Worm (Caenorhabditis elegans) whole organism, late embryonic: ENCODE results near the gene ife-1.

Experiments
- C38D4.7 ChIP-seq: fragments of 200-800 bp; sonication (Bioruptor generic); optimal IDR thresholded peaks from 2 replicates; lab custom pipeline; 2018; ENCODE audit warnings: mild to moderate bottlenecking, missing genetic modification characterization, moderate library complexity, missing compliant biosample characterization
- K02D7.2 ChIP-seq: sonication (generic microtip); optimal IDR thresholded peaks from 2 replicates; lab custom pipeline; 2017; ENCODE audit warnings: mild to moderate bottlenecking, missing genetic modification characterization, missing compliant biosample characterization
- K09A11.1 ChIP-seq: sonication (generic microtip); optimal IDR thresholded peaks from 2 replicates; lab custom pipeline; 2017; ENCODE audit warnings: antibody characterized with exemption, mild to moderate bottlenecking, missing genetic modification characterization, missing compliant biosample characterization; ENCODE audit not compliant: insufficient read depth
- ahr-1 ChIP-seq: sonication (generic microtip); optimal IDR thresholded peaks from 2 replicates; lab custom pipeline; 2016; ENCODE audit warnings: missing genetic modification characterization, missing compliant biosample characterization
- ceh-14 ChIP-seq: sonication (generic microtip); optimal IDR thresholded peaks from 2 replicates; lab custom pipeline; 2016; ENCODE audit warnings: missing genotype, missing genetic modification characterization, missing compliant biosample characterization
- ceh-18 ChIP-seq: sonication (generic microtip); optimal IDR thresholded peaks from 2 replicates; lab custom pipeline; 2016; ENCODE audit warnings: missing genetic modification characterization, missing compliant biosample characterization
- ceh-19 ChIP-seq: fragments of 200-800 bp; sonication (Bioruptor generic); optimal IDR thresholded peaks from 2 replicates; lab custom pipeline; 2018; ENCODE audit warnings: mild to moderate bottlenecking, missing genetic modification characterization, missing compliant biosample characterization
- ceh-22 ChIP-seq: sonication (generic microtip); optimal IDR thresholded peaks from 2 replicates; lab custom pipeline; 2017; ENCODE audit warnings: missing biosample characterization, missing genetic modification characterization
- ceh-24 ChIP-seq: sonication (generic microtip); optimal IDR thresholded peaks from 2 replicates; lab custom pipeline; 2016; ENCODE audit warnings: mild to moderate bottlenecking, missing genetic modification characterization, missing compliant biosample characterization
- ceh-30 ChIP-seq: fragments of 150-350 bp; optimal IDR thresholded peaks from 2 replicates; lab custom pipeline; 2014; ENCODE audit warnings: missing biosample characterization, missing genetic modification characterization
- ceh-31 ChIP-seq: sonication (generic microtip); optimal IDR thresholded peaks from 2 replicates; lab custom pipeline; 2016; ENCODE audit warnings: missing genetic modification characterization, missing compliant biosample characterization
- ceh-34 ChIP-seq: sonication (generic microtip); optimal IDR thresholded peaks from 2 replicates; lab custom pipeline; 2016; ENCODE audit warnings: mild to moderate bottlenecking, missing genetic modification characterization, missing compliant biosample characterization
- ceh-48 ChIP-seq: sonication (generic microtip); optimal IDR thresholded peaks from 2 replicates; lab custom pipeline; 2016; ENCODE audit warnings: missing genetic modification characterization, inconsistent platforms, missing compliant biosample characterization
- che-1 ChIP-seq: sonication (generic microtip); optimal IDR thresholded peaks from 2 replicates; lab custom pipeline; 2016; ENCODE audit warnings: mild to moderate bottlenecking, missing genetic modification characterization, missing compliant biosample characterization
- dmd-4 ChIP-seq: sonication (generic microtip); optimal IDR thresholded peaks from 2 replicates; lab custom pipeline; 2016; ENCODE audit warnings: borderline replicate concordance, missing genetic modification characterization, missing compliant biosample characterization
- elt-2 ChIP-seq: sonication (generic microtip); optimal IDR thresholded peaks from 2 replicates; lab custom pipeline; 2016; ENCODE audit warnings: missing genetic modification reagents, missing genetic modification characterization, missing compliant biosample characterization
- elt-4 ChIP-seq: sonication (generic microtip); optimal IDR thresholded peaks from 2 replicates; lab custom pipeline; 2016; ENCODE audit warnings: missing genetic modification characterization, missing compliant biosample characterization
- eyg-1 ChIP-seq: sonication (generic microtip); optimal IDR thresholded peaks from 2 replicates; lab custom pipeline; 2016; ENCODE audit warnings: missing genotype, missing genetic modification characterization, missing compliant biosample characterization
- fax-1 ChIP-seq: sonication (generic microtip); optimal IDR thresholded peaks from 2 replicates; lab custom pipeline; 2016; ENCODE audit warnings: missing genotype, missing genetic modification characterization, missing compliant biosample characterization
- fkh-10 ChIP-seq: fragments of 150-350 bp; optimal IDR thresholded peaks from 2 replicates; lab custom pipeline; 2014; ENCODE audit warnings: missing biosample characterization, missing genetic modification reagents, missing genetic modification characterization
- gmeb-2 ChIP-seq: sonication (generic microtip); optimal IDR thresholded peaks from 2 replicates; lab custom pipeline; 2016; ENCODE audit warnings: missing genetic modification characterization, inconsistent platforms, missing compliant biosample characterization
- hlh-15 ChIP-seq: sonication (generic microtip); optimal IDR thresholded peaks from 2 replicates; lab custom pipeline; 2016; ENCODE audit warnings: missing genetic modification characterization, missing compliant biosample characterization
- hlh-30 ChIP-seq: sonication (generic microtip); optimal IDR thresholded peaks from 2 replicates; lab custom pipeline; 2017; ENCODE audit warnings: antibody characterized with exemption, missing genetic modification characterization, missing compliant biosample characterization; ENCODE audit not compliant: insufficient read depth
- hlh-6 ChIP-seq: sonication (generic microtip); optimal IDR thresholded peaks from 2 replicates; lab custom pipeline; 2016; ENCODE audit warnings: missing genotype, missing genetic modification characterization, missing compliant biosample characterization
- hlh-8 ChIP-seq: sonication (generic microtip); optimal IDR thresholded peaks from 2 replicates; lab custom pipeline; 2016; ENCODE audit warnings: missing genotype, missing genetic modification characterization, missing compliant biosample characterization
- madf-2 ChIP-seq: sonication (generic microtip); optimal IDR thresholded peaks from 2 replicates; lab custom pipeline; 2017; ENCODE audit warnings: missing genetic modification characterization, missing compliant biosample characterization
- mec-3 ChIP-seq: sonication (generic microtip); optimal IDR thresholded peaks from 2 replicates; lab custom pipeline; 2016; ENCODE audit warnings: borderline replicate concordance, missing genetic modification characterization, missing compliant biosample characterization
- nfya-1 ChIP-seq: sonication (generic microtip); optimal IDR thresholded peaks from 2 replicates; lab custom pipeline; 2017; ENCODE audit warnings: missing genetic modification characterization, mild to moderate bottlenecking, missing compliant biosample characterization, antibody characterized with exemption, moderate library complexity
- nhr-11 ChIP-seq: fragments of 150-350 bp; optimal IDR thresholded peaks from 2 replicates; lab custom pipeline; 2014; ENCODE audit warnings: missing biosample characterization, missing genetic modification characterization
- pha-2 ChIP-seq: sonication (generic microtip); optimal IDR thresholded peaks from 2 replicates; lab custom pipeline; 2017; ENCODE audit warnings: mild to moderate bottlenecking, missing genetic modification characterization, missing compliant biosample characterization
- pha-4 ChIP-seq: fragments of 150-350 bp; optimal IDR thresholded peaks from 2 replicates; lab custom pipeline; 2018; ENCODE audit warnings: missing biosample characterization, missing genetic modification reagents, missing genetic modification characterization
- pqm-1 ChIP-seq: sonication (generic microtip); optimal IDR thresholded peaks from 2 replicates; lab custom pipeline; 2016; ENCODE audit warnings: missing genetic modification characterization, missing compliant biosample characterization
- ref-2 ChIP-seq: sonication (generic microtip); optimal IDR thresholded peaks from 2 replicates; lab custom pipeline; 2016; ENCODE audit warnings: missing genetic modification characterization, missing compliant biosample characterization
- sdc-2 ChIP-seq: sonication (generic microtip); optimal IDR thresholded peaks from 2 replicates; lab custom pipeline; 2016; ENCODE audit warnings: missing genotype, missing genetic modification characterization, missing compliant biosample characterization
- sox-2 ChIP-seq: fragments of 200-800 bp; sonication (Bioruptor generic); IDR thresholded peaks from 2 replicates; pipeline ENCODE4 v1.3.6; 2022; ENCODE audit warnings: missing genetic modification reagents, missing genetic modification characterization, missing compliant biosample characterization
- sox-4 ChIP-seq: sonication (generic microtip); optimal IDR thresholded peaks from 2 replicates; lab custom pipeline; 2017; ENCODE audit warnings: mild to moderate bottlenecking, missing genetic modification characterization, inconsistent platforms, missing compliant biosample characterization
- ttx-3 ChIP-seq: sonication (generic microtip); optimal IDR thresholded peaks from 2 replicates; lab custom pipeline; 2016; ENCODE audit warnings: missing genetic modification reagents, missing genetic modification characterization, missing compliant biosample characterization
- unc-86 ChIP-seq: sonication (generic microtip); optimal IDR thresholded peaks from 2 replicates; lab custom pipeline; 2016; ENCODE audit warnings: missing genetic modification characterization, missing compliant biosample characterization
- ztf-16 ChIP-seq: sonication (generic microtip); optimal IDR thresholded peaks from 2 replicates; lab custom pipeline; 2017; ENCODE audit warnings: missing genetic modification characterization, missing compliant biosample characterization

The ife-1 gene

DNA sequence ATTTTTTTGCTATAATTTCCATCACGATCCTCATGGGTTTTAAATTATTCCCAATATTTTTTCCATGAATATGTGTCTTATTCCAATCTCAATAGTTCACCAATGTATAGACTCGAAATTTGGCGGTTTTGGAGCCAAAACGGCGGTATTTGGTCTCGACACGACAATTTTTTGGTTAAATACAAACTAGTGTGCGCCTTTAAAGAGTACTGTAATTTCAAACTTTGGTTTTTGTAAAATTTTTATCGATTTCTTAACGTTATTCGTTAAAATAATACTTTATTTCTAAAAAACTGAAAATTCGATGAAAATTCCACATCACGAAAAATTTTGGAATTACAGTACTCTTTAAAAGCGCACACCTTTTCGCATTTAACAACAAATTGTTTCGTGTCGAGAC is 28.6 kb upstream of the ife-1 start:
- TF ChIP-seq ceh-31 (no peak), sox-4 (tag; lab: Kevin White, UChicago) (no peak), ttx-3 (no peak), elt-4 (tag; lab: Kevin White, UChicago) (no peak), ztf-16 (tag; lab: Kevin White, UChicago) (no peak), ceh-14 (tag; lab: Kevin White, UChicago) (no peak), ceh-18 (tag; lab: Kevin White, UChicago) (no peak), hlh-6 (tag; lab: Kevin White, UChicago) (no peak), pha-2 (tag; lab: Kevin White, UChicago) (no peak), dmd-4 (no peak), nfya-1 (tag; lab: Kevin White, UChicago) (no peak)

DNA sequence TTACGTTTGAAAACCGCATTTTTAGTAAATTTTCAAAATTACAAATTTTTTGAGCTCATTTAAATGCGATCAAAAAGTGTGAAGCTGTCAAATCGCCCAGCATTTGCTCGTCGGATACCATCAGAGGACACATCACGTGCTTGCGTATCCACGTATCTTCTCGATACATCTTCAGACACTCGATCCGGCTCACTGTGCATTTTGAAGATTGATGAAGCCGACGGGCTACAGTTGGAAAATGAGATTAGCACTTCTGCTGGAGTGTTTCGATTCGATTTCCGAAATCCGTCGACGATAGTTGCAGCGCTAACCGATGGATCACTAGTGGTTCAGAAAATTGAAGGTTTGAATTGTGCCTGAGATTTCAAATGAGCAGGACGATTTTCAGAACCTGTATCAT is 28.1 kb upstream of the ife-1 start, which contains the start of gene dph-7:
TSS of gene dph-7 (plus strand) at position 53 of the 400 bp plus-strand sequence.
- TF ChIP-seq madf-2, result no peak
- no peak for TF ChIP-seq ceh-24 (tag; lab: Kevin White, UChicago)
- no peak for TF ChIP-seq hlh-8 (tag; lab: Kevin White, UChicago)
- TF ChIP-seq nhr-11 (tag; lab: Kevin White, UChicago), result no peak
- TF ChIP-seq ceh-48 (tag; lab: Kevin White, UChicago), result no peak
- no peak for TF ChIP-seq ceh-30 (tag; lab: Kevin White, UChicago)
- no peak for TF ChIP-seq K02D7.2 (tag; lab: Kevin White, UChicago)
- TF ChIP-seq ceh-22, result no peak
- no peak for TF ChIP-seq ahr-1

DNA sequence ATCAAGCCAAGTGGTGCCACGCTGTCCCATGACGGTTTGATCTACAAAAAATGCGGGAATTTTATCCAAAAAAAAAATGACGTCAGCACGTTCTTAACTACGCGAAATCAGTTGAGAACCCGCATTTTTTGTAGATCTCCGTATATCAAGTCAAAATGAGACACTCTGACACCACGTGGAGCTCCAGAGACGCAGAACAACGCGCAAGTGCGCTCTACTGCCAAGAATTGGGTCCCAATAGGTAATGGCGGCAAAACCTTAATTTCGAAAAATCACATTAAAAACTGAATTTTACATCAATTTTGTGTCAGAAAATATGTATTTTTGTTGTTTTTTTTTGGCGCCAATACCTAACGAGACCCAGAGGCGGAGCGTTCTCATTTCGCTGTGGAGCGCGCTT is 26.3 kb upstream of the ife-1 start:
- TF ChIP-seq hlh-30 (tag; lab: Kevin White, UChicago) (peak; percentile 51), elt-4 (tag; lab: Kevin White, UChicago) (no peak)
- TF ChIP-seq, all 69 proteins: peak for 1

DNA sequence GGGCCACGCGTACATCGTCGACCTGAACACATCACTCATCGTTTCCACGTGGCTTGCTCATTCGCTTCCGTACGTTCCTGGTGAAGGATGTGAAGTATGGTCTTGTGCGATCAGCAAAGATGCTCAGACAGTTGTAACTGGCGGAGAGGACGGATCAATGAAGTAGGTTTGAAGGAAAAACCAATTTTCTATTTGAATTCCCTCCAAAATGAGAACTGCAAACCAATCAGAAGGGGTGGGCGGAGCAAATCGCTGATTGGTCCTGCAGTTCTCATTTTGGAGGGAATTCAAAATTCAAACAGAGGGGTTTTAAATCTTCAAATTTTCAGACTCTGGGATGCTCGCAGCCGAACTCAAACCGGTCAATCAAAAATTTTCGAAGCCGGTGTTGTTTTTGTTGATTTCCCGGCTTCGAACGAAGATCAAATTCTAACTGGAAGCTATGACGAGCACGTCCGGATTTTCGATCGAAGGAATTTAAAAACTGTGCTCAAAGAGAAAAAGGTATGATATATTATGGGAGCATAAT is 25.8 kb upstream of the ife-1 start:
- TF ChIP-seq K09A11.1 (tag; lab: Kevin White, UChicago) (no peak), nfya-1 (tag; lab: Kevin White, UChicago) (peak; percentile 53)

ce11 chrIII:13322578-13322977 is 20.6 kb upstream of the ife-1 start, which contains the start of gene F53A2.11:
TSS of gene F53A2.11 (minus strand) at chrIII:13322678.
- TF ChIP-seq gmeb-2 (tag; lab: Kevin White, UChicago), result no peak
- TF ChIP-seq ceh-18 (tag; lab: Kevin White, UChicago), result no peak
- TF ChIP-seq unc-86, result no peak
- no peak for TF ChIP-seq hlh-30 (tag; lab: Kevin White, UChicago)
- TF ChIP-seq pqm-1 (tag; lab: Kevin White, UChicago), result no peak
- TF ChIP-seq ceh-19 (GFP tag; lab: Kevin White, UChicago), result no peak
- no peak for TF ChIP-seq K09A11.1 (tag; lab: Kevin White, UChicago)
- TF ChIP-seq che-1 (tag; lab: Kevin White, UChicago), result no peak
- TF ChIP-seq C38D4.7 (GFP tag; lab: Kevin White, UChicago), result no peak
- TF ChIP-seq fkh-10 (GFP tag; lab: Kevin White, UChicago), result no peak
- no peak for TF ChIP-seq pha-4

DNA sequence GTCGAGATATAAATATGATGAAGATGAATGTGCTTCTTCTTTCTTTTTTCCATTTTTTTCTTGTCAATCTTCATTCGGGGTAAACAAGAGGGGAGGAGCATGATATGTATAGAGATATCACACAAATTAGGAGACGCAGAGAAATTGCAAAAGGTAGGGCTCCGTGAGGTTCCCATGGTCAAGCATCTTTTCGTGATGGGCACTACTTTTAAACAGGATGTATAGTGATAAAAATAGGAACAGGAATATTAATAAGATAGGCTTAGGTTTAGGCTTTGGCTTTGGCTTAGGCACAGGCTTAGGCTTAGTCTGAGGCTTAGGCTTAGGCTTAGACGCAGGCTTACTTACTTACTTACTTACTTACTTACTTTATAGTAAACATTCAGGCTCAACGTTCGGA is 18.5 kb upstream of the ife-1 start, which contains the start of gene F53A2.1:
TSS of gene F53A2.1 (minus strand) at position 101 of the 400 bp plus-strand sequence.
- TF ChIP-seq sdc-2 (tag; lab: Kevin White, UChicago) (no peak), eyg-1 (tag; lab: Kevin White, UChicago) (no peak), ref-2 (tag; lab: Kevin White, UChicago) (no peak), mec-3 (tag; lab: Kevin White, UChicago) (no peak), ceh-48 (tag; lab: Kevin White, UChicago) (no peak), ceh-19 (GFP tag; lab: Kevin White, UChicago) (no peak), sox-2 (GFP tag; lab: Robert Waterston, UW) (no peak), sox-4 (tag; lab: Kevin White, UChicago) (no peak), madf-2 (no peak), fax-1 (tag; lab: Kevin White, UChicago) (no peak), unc-86 (no peak), ceh-24 (tag; lab: Kevin White, UChicago) (no peak), gmeb-2 (tag; lab: Kevin White, UChicago) (no peak), elt-2 (no peak), nhr-11 (tag; lab: Kevin White, UChicago) (no peak), hlh-15 (tag; lab: Kevin White, UChicago) (no peak), ceh-34 (tag; lab: Kevin White, UChicago) (no peak)
- TF ChIP-seq, all 69 proteins: peak for 0
